Worm (Caenorhabditis elegans): ENCODE results near the gene timm-17B.2.
A peak's percentile ranks its signal among the peaks of the same experiment; 100 is the strongest.
"Not testable (repeated sequence)": the region's sequence is repeated elsewhere in the genome, so short reads cannot be mapped to it uniquely, and the experiment has no call there.

The timm-17B.2 gene

ce11 chrIV:8379683-8380082 lies 16.8 kb upstream of the timm-17B.2 start, which contains the start of gene praf-3:
Gene praf-3, plus strand, starts transcription at chrIV:8379983.
- TF ChIP-seq fos-1 (tag; optimal IDR thresholded peaks at IDR 0.05) (no peak), skn-1 (tag; optimal IDR thresholded peaks at IDR 0.05) (no peak)

ce11 chrIV:8380266-8380850 lies 16.1 kb upstream of the timm-17B.2 start:
- peak; percentile 44 for TF ChIP-seq crh-2 (tag; optimal IDR thresholded peaks at IDR 0.05)
- TF ChIP-seq sma-9 (GFP tag; optimal IDR thresholded peaks at IDR 0.05): peak; percentile 40
- no peak for TF ChIP-seq sma-9 (tag; optimal IDR thresholded peaks at IDR 0.05)
- peak; percentile 78 for TF ChIP-seq fos-1 (tag; optimal IDR thresholded peaks at IDR 0.05)
- TF ChIP-seq nhr-23 (tag; optimal IDR thresholded peaks at IDR 0.05): no peak

- no peak for TF ChIP-seq F13H6.1 (tag; optimal IDR thresholded peaks at IDR 0.05)
- no peak for TF ChIP-seq ceh-16 (tag; optimal IDR thresholded peaks at IDR 0.05)
- TF ChIP-seq ztf-4 (tag; optimal IDR thresholded peaks at IDR 0.05): no peak
- TF ChIP-seq ztf-1 (GFP tag; conservative IDR thresholded peaks at IDR 0.05): no peak
- no peak for TF ChIP-seq nhr-12 (tag; optimal IDR thresholded peaks at IDR 0.05)
- TF ChIP-seq unc-55 (GFP tag; optimal IDR thresholded peaks at IDR 0.05): no peak
- no peak for TF ChIP-seq aly-2 (tag; optimal IDR thresholded peaks at IDR 0.05)
- no peak for TF ChIP-seq sma-9 (GFP tag; optimal IDR thresholded peaks at IDR 0.05)
- TF ChIP-seq sma-9 (tag; optimal IDR thresholded peaks at IDR 0.05): no peak
- no peak for TF ChIP-seq nhr-25 (tag; optimal IDR thresholded peaks at IDR 0.05)
- TF ChIP-seq blmp-1 (tag; optimal IDR thresholded peaks at IDR 0.05; ENCODE audit: insufficient read depth): no peak
- TF ChIP-seq alr-1 (tag; optimal IDR thresholded peaks at IDR 0.05): no peak
- no peak for TF ChIP-seq mab-5 (tag; optimal IDR thresholded peaks at IDR 0.05)
- TF ChIP-seq nhr-77 (tag; optimal IDR thresholded peaks at IDR 0.05): no peak
- TF ChIP-seq sem-4 (tag; optimal IDR thresholded peaks at IDR 0.05): no peak
- no peak for TF ChIP-seq elt-1 (tag; optimal IDR thresholded peaks at IDR 0.05)
- no peak for TF ChIP-seq sma-3 (GFP tag; optimal IDR thresholded peaks at IDR 0.05)
- TF ChIP-seq elt-3 (tag; optimal IDR thresholded peaks at IDR 0.05): no peak
- TF ChIP-seq skn-1 (tag; optimal IDR thresholded peaks at IDR 0.05): no peak
- TF ChIP-seq fos-1 (tag; optimal IDR thresholded peaks at IDR 0.05): no peak
- no peak for TF ChIP-seq nhr-23 (tag; optimal IDR thresholded peaks at IDR 0.05)
Measured at ce11 chrIV:8382695-8383094, 13.8 kb upstream of the timm-17B.2 start, which contains the start of gene D2096.9. Gene D2096.9, minus strand, starts transcription at chrIV:8382795.

- no peak for TF ChIP-seq Y55F3AM.14 (GFP tag; optimal IDR thresholded peaks at IDR 0.05)
- TF ChIP-seq blmp-1 (tag; optimal IDR thresholded peaks at IDR 0.05; ENCODE audit: insufficient read depth): no peak
- no peak for TF ChIP-seq alr-1 (tag; optimal IDR thresholded peaks at IDR 0.05)
- TF ChIP-seq gmeb-1 (tag; optimal IDR thresholded peaks at IDR 0.05): no peak
- no peak for TF ChIP-seq ZK546.5 (tag; optimal IDR thresholded peaks at IDR 0.05)
- TF ChIP-seq ceh-82 (tag; optimal IDR thresholded peaks at IDR 0.05): no peak
- no peak for TF ChIP-seq nhr-237 (tag; optimal IDR thresholded peaks at IDR 0.05)
Measured at ce11 chrIV:8384737-8385136, 11.7 kb upstream of the timm-17B.2 start.

- TF ChIP-seq lin-13 (GFP tag; optimal IDR thresholded peaks at IDR 0.05) (no peak), F13H6.1 (tag; optimal IDR thresholded peaks at IDR 0.05) (no peak), nhr-23 (tag; optimal IDR thresholded peaks at IDR 0.05) (no peak), egl-27 (tag; optimal IDR thresholded peaks at IDR 0.05) (no peak)
Measured at ce11 chrIV:8385662-8386061, 10.8 kb upstream of the timm-17B.2 start.

- TF ChIP-seq aly-2 (tag; optimal IDR thresholded peaks at IDR 0.05); ztf-11 (tag; optimal IDR thresholded peaks at IDR 0.05); unc-55 (GFP tag; optimal IDR thresholded peaks at IDR 0.05): not testable (repeated sequence)
Measured at ce11 chrIV:8389139-8389538, 7.3 kb upstream of the timm-17B.2 start, which contains the start of gene D2096.10. Gene D2096.10, minus strand, starts transcription at chrIV:8389239.

- no peak for TF ChIP-seq nhr-6 (tag; optimal IDR thresholded peaks at IDR 0.05)
- TF ChIP-seq nhr-11 (tag; optimal IDR thresholded peaks at IDR 0.05): no peak
Measured at ce11 chrIV:8394105-8394504, 2.3 kb upstream of the timm-17B.2 start, which contains the start of gene D2096.11. Gene D2096.11, minus strand, starts transcription at chrIV:8394205.
